Fruit fly (Drosophila melanogaster): ENCODE results near the gene Syx17.
A peak's percentile ranks its signal among the peaks of the same experiment; 100 is the strongest.

Gene Syx17

DNA sequence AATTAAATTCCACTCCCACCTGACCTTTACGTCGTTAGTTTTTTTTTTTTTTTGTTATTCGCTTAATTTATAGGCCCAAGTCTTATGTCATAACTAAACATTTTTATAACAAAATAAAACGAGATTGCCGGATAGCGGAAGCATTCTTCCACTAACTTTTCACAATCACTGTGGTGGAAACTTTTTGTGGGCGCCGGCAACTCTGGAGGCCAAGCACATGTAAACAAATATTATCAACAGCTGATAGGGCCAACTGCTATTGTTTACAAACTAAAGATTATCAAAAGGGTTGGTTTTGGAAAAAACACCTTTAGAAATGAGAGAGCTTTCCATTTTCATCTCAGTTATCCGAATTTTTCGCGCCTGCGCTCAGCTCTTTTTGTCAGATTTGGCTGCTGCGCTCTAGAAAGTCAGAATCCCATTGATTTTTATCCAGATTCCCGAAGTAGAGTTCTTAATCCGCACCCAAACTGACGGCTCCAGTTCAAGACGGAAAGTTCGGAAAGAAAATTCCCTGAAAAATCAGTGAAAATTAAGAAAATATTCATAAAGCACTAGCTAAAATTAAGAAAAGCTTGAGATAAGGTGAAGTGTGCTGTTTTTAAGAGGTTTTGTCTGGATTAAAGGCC, 25.7 kb downstream of the Syx17 start, which contains the start of gene nAChRbeta1 (continued):
- TF ChIP-seq CG1792 (GFP tag; optimal IDR thresholded peaks at IDR 0.05) = no peak
- TF ChIP-seq CG16863 (GFP tag; optimal IDR thresholded peaks at IDR 0.05) = no peak
- TF ChIP-seq peb (GFP tag; IDR thresholded peaks at IDR 0.05) = no peak
- no peak for TF ChIP-seq Dfd (GFP tag; optimal IDR thresholded peaks at IDR 0.05)
- TF ChIP-seq kay (GFP tag; optimal IDR thresholded peaks at IDR 0.05) = no peak
- no peak for TF ChIP-seq CG13775 (GFP tag; optimal IDR thresholded peaks at IDR 0.05)
- no peak for TF ChIP-seq pan (optimal IDR thresholded peaks at IDR 0.05)
- no peak for TF ChIP-seq pan (GFP tag; optimal IDR thresholded peaks at IDR 0.05 in 1 of 2, IDR thresholded peaks at IDR 0.05 in 1 of 2)
- TF ChIP-seq fd3F (GFP tag; optimal IDR thresholded peaks at IDR 0.05) = no peak
- peak; percentile 78 for TF ChIP-seq onecut (GFP tag; IDR thresholded peaks at IDR 0.05)
- TF ChIP-seq phol (tag; optimal IDR thresholded peaks at IDR 0.05) = no peak
- peak; percentile 66 for TF ChIP-seq CG8388 (GFP tag; optimal IDR thresholded peaks at IDR 0.05)
- no peak for TF ChIP-seq Sox100B (GFP tag; optimal IDR thresholded peaks at IDR 0.05)
- TF ChIP-seq CG16779 (GFP tag; IDR thresholded peaks at IDR 0.05) = no peak
- no peak for TF ChIP-seq CG8944 (GFP tag; optimal IDR thresholded peaks at IDR 0.05)
- TF ChIP-seq CG18476 (GFP tag; optimal IDR thresholded peaks at IDR 0.05) = no peak
- TF ChIP-seq zf30C (GFP tag; optimal IDR thresholded peaks at IDR 0.05) = no peak
- peak; percentile 4 for TF ChIP-seq lab (GFP tag; optimal IDR thresholded peaks at IDR 0.05)
- no peak for TF ChIP-seq gcm2 (GFP tag; optimal IDR thresholded peaks at IDR 0.05)
- TF ChIP-seq Deaf1 (tag; optimal IDR thresholded peaks at IDR 0.05) = peak; percentile 61
- TF ChIP-seq Trl (optimal IDR thresholded peaks at IDR 0.05) = peak in 1 of 2 experiments; percentile 17
- no peak for TF ChIP-seq Trl (GFP tag; optimal IDR thresholded peaks at IDR 0.05)
- no peak for TF ChIP-seq Chrac-16 (GFP tag; optimal IDR thresholded peaks at IDR 0.05)
- TF ChIP-seq C15 (GFP tag; IDR thresholded peaks at IDR 0.05) = no peak
- no peak for TF ChIP-seq CG11456 (GFP tag; IDR thresholded peaks at IDR 0.05)
- no peak for TF ChIP-seq caup (GFP tag; optimal IDR thresholded peaks at IDR 0.05; ENCODE audit: severe bottlenecking)
- TF ChIP-seq tna (GFP tag; IDR thresholded peaks at IDR 0.05; ENCODE audit: partially characterized antibody) = no peak
- TF ChIP-seq CG4820 (GFP tag; optimal IDR thresholded peaks at IDR 0.05) = no peak
- peak; percentile 19 for TF ChIP-seq CG34376 (GFP tag; optimal IDR thresholded peaks at IDR 0.05)
- no peak for TF ChIP-seq crc (GFP tag; optimal IDR thresholded peaks at IDR 0.05)
- no peak for TF ChIP-seq CG17359 (tag; optimal IDR thresholded peaks at IDR 0.05)
- TF ChIP-seq ken (GFP tag; IDR thresholded peaks at IDR 0.05) = no peak
- peak; percentile 74 for TF ChIP-seq ewg (GFP tag; optimal IDR thresholded peaks at IDR 0.05)
- TF ChIP-seq fd64A (GFP tag; optimal IDR thresholded peaks at IDR 0.05) = no peak
- no peak for TF ChIP-seq chinmo (GFP tag; IDR thresholded peaks at IDR 0.05; ENCODE audit: partially characterized antibody)
- TF ChIP-seq unc-4 (GFP tag; IDR thresholded peaks at IDR 0.05; ENCODE audit: partially characterized antibody) = no peak
- no peak for TF ChIP-seq Spps (tag; optimal IDR thresholded peaks at IDR 0.05)
- peak; percentile 83 for TF ChIP-seq scrt (GFP tag; optimal IDR thresholded peaks at IDR 0.05)
- TF ChIP-seq CG1603 (tag; optimal IDR thresholded peaks at IDR 0.05) = no peak
- TF ChIP-seq CG7372 (GFP tag; IDR thresholded peaks at IDR 0.05) = no peak
- no peak for TF ChIP-seq CG5180 (GFP tag; optimal IDR thresholded peaks at IDR 0.05)
- peak; percentile 20 for TF ChIP-seq Fer3 (tag; optimal IDR thresholded peaks at IDR 0.05)
- TF ChIP-seq Camta (GFP tag; optimal IDR thresholded peaks at IDR 0.05) = no peak
- peak; percentile 20 for TF ChIP-seq CG13894 (tag; optimal IDR thresholded peaks at IDR 0.05)
- TF ChIP-seq CG6272 (GFP tag; IDR thresholded peaks at IDR 0.05) = no peak
- TF ChIP-seq lbe (GFP tag; optimal IDR thresholded peaks at IDR 0.05) = no peak
- no peak for TF ChIP-seq Antp (GFP tag; optimal IDR thresholded peaks at IDR 0.05)
- TF ChIP-seq sob (GFP tag; IDR thresholded peaks at IDR 0.05) = no peak
- TF ChIP-seq Med (GFP tag) = peak; percentile 46
- TF ChIP-seq unpg (GFP tag; optimal IDR thresholded peaks at IDR 0.05) = no peak
- TF ChIP-seq Ada2b (GFP tag; IDR thresholded peaks at IDR 0.05) = no peak
